Worm (Caenorhabditis elegans) whole organism, L2 larva: ENCODE measurements around the gene F49C12.4.

Source experiments
- R02D3.7 ChIP-seq: fragments of 150-350 bp; optimal IDR thresholded peaks from 2 replicates; lab custom pipeline; 2014; ENCODE audit warnings: missing biosample characterization, missing genetic modification characterization
- crh-2 ChIP-seq: sonication (generic microtip); optimal IDR thresholded peaks from 2 replicates; lab custom pipeline; 2017; ENCODE audit warnings: missing biosample characterization, missing genetic modification characterization
- lin-11 ChIP-seq: fragments of 150-350 bp; sonication (generic microtip); optimal IDR thresholded peaks from 2 replicates; lab custom pipeline; 2014; ENCODE audit warnings: missing biosample characterization, missing genetic modification characterization, inconsistent platforms, mixed read lengths
- lin-13 ChIP-seq: fragments of 150-350 bp; optimal IDR thresholded peaks from 2 replicates; lab custom pipeline; 2014; ENCODE audit warnings: missing biosample characterization, missing genetic modification reagents, missing genetic modification characterization
- peb-1 ChIP-seq: fragments of 150-350 bp; optimal IDR thresholded peaks from 2 replicates; lab custom pipeline; 2014; ENCODE audit warnings: missing biosample characterization, missing genetic modification characterization
- unc-62 ChIP-seq: fragments of 150-350 bp; optimal IDR thresholded peaks from 2 replicates; lab custom pipeline; 2014; ENCODE audit warnings: missing biosample characterization, missing genetic modification reagents, missing genetic modification characterization

F49C12.4 gene

ce11 chrIV:9256017-9256416, 47.9 kb downstream of the F49C12.4 start, which contains the start of gene Y11D7A.9:
Gene Y11D7A.9, minus strand, starts transcription at chrIV:9256117.
- TF ChIP-seq lin-11 (no peak), crh-2 (tag; lab: Kevin White, UChicago) (no peak), lin-13 (no peak), peb-1 (tag; lab: Kevin White, UChicago) (no peak), R02D3.7 (tag; lab: Kevin White, UChicago) (no peak), unc-62 (GFP tag; lab: Kevin White, UChicago) (no peak)
